Worm (Caenorhabditis elegans): Measurements from ENCODE around the gene str-138.

Gene str-138

ce11 chrV:8079813-8080212 lies 21.4 kb downstream of the str-138 start:
- TF ChIP-seq nhr-11 (tag; optimal IDR thresholded peaks at IDR 0.05) (no peak), elt-2 (tag; optimal IDR thresholded peaks at IDR 0.05) (no peak), fkh-10 (GFP tag; optimal IDR thresholded peaks at IDR 0.05) (no peak), zag-1 (tag; optimal IDR thresholded peaks at IDR 0.05) (no peak)

- no peak for TF ChIP-seq nhr-67 (tag; optimal IDR thresholded peaks at IDR 0.05)
- no peak for TF ChIP-seq egl-27 (tag; optimal IDR thresholded peaks at IDR 0.05)
- no peak for TF ChIP-seq elt-3 (tag; optimal IDR thresholded peaks at IDR 0.05)
- TF ChIP-seq ceh-16 (tag; optimal IDR thresholded peaks at IDR 0.05) = no peak
Observed at ce11 chrV:8081579-8081978, 23.1 kb downstream of the str-138 start, which contains the start of gene str-131. str-131 (minus strand) TSS chrV:8081679.

DNA sequence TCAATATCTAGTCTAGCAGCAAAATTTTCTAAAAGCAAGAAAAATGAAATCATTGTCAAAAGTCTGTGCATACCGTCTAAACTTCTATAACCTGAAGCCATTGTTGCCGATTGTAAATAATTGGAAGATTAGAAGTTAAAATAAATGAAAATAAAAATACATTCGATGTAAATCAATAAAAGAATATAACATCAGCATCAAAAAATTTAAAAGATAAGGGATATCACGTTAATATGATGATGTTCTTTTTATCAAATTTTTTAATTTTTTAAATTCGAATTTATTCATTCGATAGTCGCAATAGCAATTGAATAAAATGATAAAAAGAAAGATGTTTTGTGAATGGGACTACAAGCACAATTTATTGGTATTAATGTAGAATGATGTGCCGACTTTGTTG lies 26.7 kb downstream of the str-138 start, which contains the start of gene C09H5.7:
Gene C09H5.7 (minus strand): TSS at position 101 of the 400 bp plus-strand sequence.
- TF ChIP-seq egl-27 (tag; optimal IDR thresholded peaks at IDR 0.05) (no peak), nhr-43 (tag; optimal IDR thresholded peaks at IDR 0.05; ENCODE audit: poor library complexity, severe bottlenecking) (no peak), mml-1 (tag; optimal IDR thresholded peaks at IDR 0.05) (no peak), elt-3 (tag; optimal IDR thresholded peaks at IDR 0.05) (no peak), unc-62 (GFP tag; optimal IDR thresholded peaks at IDR 0.05) (no peak), lsy-12 (tag; optimal IDR thresholded peaks at IDR 0.05) (no peak), ceh-16 (tag; optimal IDR thresholded peaks at IDR 0.05) (no peak), eor-1 (tag; optimal IDR thresholded peaks at IDR 0.05) (no peak), mdl-1 (tag; optimal IDR thresholded peaks at IDR 0.05) (no peak), elt-2 (tag; optimal IDR thresholded peaks at IDR 0.05) (no peak), nhr-77 (tag; optimal IDR thresholded peaks at IDR 0.05) (no peak), zag-1 (tag; optimal IDR thresholded peaks at IDR 0.05) (no peak), pqm-1 (tag; optimal IDR thresholded peaks at IDR 0.05) (no peak), sea-2 (GFP tag; optimal IDR thresholded peaks at IDR 0.05) (no peak), daf-12 (tag; optimal IDR thresholded peaks at IDR 0.05) (no peak), nhr-23 (tag; optimal IDR thresholded peaks at IDR 0.05) (no peak), hmg-11 (tag; optimal IDR thresholded peaks at IDR 0.05) (no peak), ceh-28 (tag; optimal IDR thresholded peaks at IDR 0.05) (no peak)

DNA sequence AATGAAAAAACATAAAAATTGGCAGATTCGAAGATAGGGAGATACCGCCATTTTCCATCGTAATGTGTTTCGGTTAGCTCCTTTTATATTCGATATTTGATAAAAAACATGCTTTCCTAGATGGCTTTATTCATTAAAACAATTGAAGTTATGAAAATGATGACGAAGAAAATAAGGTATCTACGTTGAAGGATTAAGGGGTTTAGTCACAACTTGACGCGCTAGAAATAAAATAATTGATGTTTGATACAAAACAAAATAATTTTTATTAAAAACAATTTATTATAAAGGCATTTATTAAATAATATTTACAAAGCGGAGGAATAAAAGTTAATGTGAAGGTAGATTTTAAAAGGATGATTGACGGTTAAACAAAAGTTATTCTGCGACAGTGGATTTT lies 32.1 kb downstream of the str-138 start, which contains the start of gene str-130:
Gene str-130 (minus strand): TSS at position 101 of the 400 bp plus-strand sequence.
- TF ChIP-seq nhr-43 (tag; optimal IDR thresholded peaks at IDR 0.05; ENCODE audit: poor library complexity, severe bottlenecking) (no peak), nhr-28 (tag; optimal IDR thresholded peaks at IDR 0.05) (no peak), nhr-23 (tag; optimal IDR thresholded peaks at IDR 0.05) (no peak), ama-1 (optimal IDR thresholded peaks at IDR 0.05) (no peak)

ce11 chrV:8092385-8092784 lies 33.9 kb downstream of the str-138 start, which contains the start of gene str-129:
str-129 (minus strand) TSS chrV:8092485.
- TF ChIP-seq elt-3 (tag; optimal IDR thresholded peaks at IDR 0.05) (no peak), fos-1 (tag; optimal IDR thresholded peaks at IDR 0.05) (no peak), fkh-2 (tag; optimal IDR thresholded peaks at IDR 0.05) (no peak)

DNA sequence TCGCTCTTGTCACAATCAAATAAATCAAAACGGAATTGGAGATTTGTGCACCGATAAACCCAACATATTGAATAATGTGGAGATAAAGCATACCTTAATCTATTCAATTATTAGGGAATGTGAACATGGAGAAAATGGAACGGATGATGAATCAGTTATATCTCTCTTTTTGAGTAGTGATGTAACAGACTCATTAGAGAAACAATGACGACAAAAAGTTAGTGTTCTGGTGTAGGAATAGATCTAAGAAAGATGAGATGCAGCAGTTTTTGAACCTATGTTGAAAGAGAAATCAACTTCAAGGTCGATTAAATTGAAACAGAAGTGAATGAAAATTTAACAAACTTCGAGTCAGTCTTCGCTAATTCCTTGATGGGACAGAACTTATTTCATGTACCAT lies 36.9 kb downstream of the str-138 start, which contains the start of gene str-146:
Gene str-146 (minus strand): TSS at position 101 of the 400 bp plus-strand sequence.
- TF ChIP-seq unc-62 (GFP tag; optimal IDR thresholded peaks at IDR 0.05) (no peak), elt-2 (tag; optimal IDR thresholded peaks at IDR 0.05) (no peak), nfya-1 (tag; optimal IDR thresholded peaks at IDR 0.05; ENCODE audit: insufficient read depth) (no peak), hmg-11 (tag; optimal IDR thresholded peaks at IDR 0.05) (no peak), ceh-28 (tag; optimal IDR thresholded peaks at IDR 0.05) (no peak), ceh-16 (tag; optimal IDR thresholded peaks at IDR 0.05) (no peak), R02D3.7 (tag; optimal IDR thresholded peaks at IDR 0.05) (no peak), egl-5 (tag; optimal IDR thresholded peaks at IDR 0.05) (no peak), nhr-43 (tag; optimal IDR thresholded peaks at IDR 0.05; ENCODE audit: poor library complexity, severe bottlenecking) (no peak), elt-1 (tag; optimal IDR thresholded peaks at IDR 0.05) (no peak), snpc-4 (tag; optimal IDR thresholded peaks at IDR 0.05) (no peak), nhr-23 (tag; optimal IDR thresholded peaks at IDR 0.05) (no peak), ztf-11 (tag; optimal IDR thresholded peaks at IDR 0.05) (no peak), lin-39 (tag; optimal IDR thresholded peaks at IDR 0.05) (no peak), ceh-9 (tag; optimal IDR thresholded peaks at IDR 0.05) (no peak)

Data from whole organism, L3 larva.